Fruit fly (Drosophila melanogaster) whole organism, embryonic: ENCODE data around the gene Lcp65Ag3.

Experiments used
- Antp ChIP-seq: fragments of 200-800 bp; sonication (Bioruptor generic); optimal IDR thresholded peaks from 3 replicates; lab custom pipeline; 2016; ENCODE audit warnings: missing biosample characterization, missing genetic modification characterization
- CG10654 ChIP-seq: fragments of 200-800 bp; sonication (Bioruptor generic); optimal IDR thresholded peaks from 2 replicates; lab custom pipeline; 2016; ENCODE audit warnings: missing biosample characterization, missing genetic modification characterization
- CG11560 ChIP-seq: fragments of 200-800 bp; sonication (Bioruptor generic); IDR thresholded peaks from 3 replicates; pipeline ENCODE4 v1.3.6; 2022; ENCODE audit warnings: missing biosample characterization, missing genetic modification characterization
- CG12769 ChIP-seq: fragments of 200-800 bp; sonication (Bioruptor generic); optimal IDR thresholded peaks from 2 replicates; lab custom pipeline; 2019; ENCODE audit warnings: missing biosample characterization, mild to moderate bottlenecking, missing genetic modification characterization, moderate library complexity
- CG13424 ChIP-seq: fragments of 200-800 bp; sonication (Bioruptor generic); optimal IDR thresholded peaks from 2 replicates; lab custom pipeline; 2019; ENCODE audit warnings: missing biosample characterization, mild to moderate bottlenecking, missing genetic modification characterization, moderate library complexity
- CG14965 ChIP-seq: fragments of 200-800 bp; sonication (Bioruptor generic); optimal IDR thresholded peaks from 2 replicates; lab custom pipeline; 2016; ENCODE audit warnings: missing biosample characterization, missing genetic modification characterization, borderline replicate concordance
- CG1647 ChIP-seq: fragments of 200-800 bp; sonication (Bioruptor generic); optimal IDR thresholded peaks from 3 replicates; lab custom pipeline; 2016; ENCODE audit warnings: missing biosample characterization, missing genetic modification characterization
- CG18764 ChIP-seq: fragments of 200-800 bp; sonication (Bioruptor generic); optimal IDR thresholded peaks from 3 replicates; lab custom pipeline; 2016; ENCODE audit warnings: missing biosample characterization, missing genetic modification characterization
- CG2116 ChIP-seq: fragments of 200-800 bp; sonication (Bioruptor generic); optimal IDR thresholded peaks from 3 replicates; lab custom pipeline; 2018; ENCODE audit warnings: missing biosample characterization, mild to moderate bottlenecking, missing genetic modification characterization
- CG2202 ChIP-seq: fragments of 200-800 bp; sonication (Bioruptor generic); optimal IDR thresholded peaks from 2 replicates; lab custom pipeline; 2018; ENCODE audit warnings: missing biosample characterization, mild to moderate bottlenecking, missing genetic modification characterization
- CG2678 ChIP-seq: fragments of 200-800 bp; sonication (Bioruptor generic); optimal IDR thresholded peaks from 3 replicates; lab custom pipeline; 2019; ENCODE audit warnings: missing biosample characterization, mild to moderate bottlenecking, missing genetic modification characterization, moderate library complexity
- CG31365 ChIP-seq: fragments of 200-800 bp; sonication (Bioruptor generic); optimal IDR thresholded peaks from 2 replicates; lab custom pipeline; 2018; ENCODE audit warnings: missing biosample characterization, mild to moderate bottlenecking, missing genetic modification characterization
- CG32767 ChIP-seq: fragments of 200-800 bp; sonication (Bioruptor generic); IDR thresholded peaks from 2 replicates; pipeline ENCODE4 v1.3.6; 2022; ENCODE audit warnings: missing biosample characterization, missing genetic modification characterization
- CG33557 ChIP-seq: fragments of 200-800 bp; sonication (Bioruptor generic); optimal IDR thresholded peaks from 2 replicates; lab custom pipeline; 2019; ENCODE audit warnings: missing biosample characterization, mild to moderate bottlenecking, missing genetic modification characterization, moderate library complexity
- CG3838 ChIP-seq: fragments of 200-800 bp; sonication (Bioruptor generic); optimal IDR thresholded peaks from 3 replicates; lab custom pipeline; 2016; ENCODE audit warnings: missing biosample characterization, missing genetic modification characterization
- CG6683 ChIP-seq: fragments of 200-800 bp; sonication (Bioruptor generic); optimal IDR thresholded peaks from 2 replicates; lab custom pipeline; 2017; ENCODE audit warnings: missing biosample characterization, mild to moderate bottlenecking, missing genetic modification characterization, missing genetic modification reagents
- CG6765 ChIP-seq: fragments of 200-800 bp; sonication (Bioruptor generic); optimal IDR thresholded peaks from 3 replicates; lab custom pipeline; 2017; ENCODE audit warnings: missing biosample characterization, mild to moderate bottlenecking, missing genetic modification characterization
- CG7786 ChIP-seq: fragments of 200-800 bp; sonication (Bioruptor generic); optimal IDR thresholded peaks from 2 replicates; lab custom pipeline; 2016; ENCODE audit warnings: missing biosample characterization, missing genetic modification characterization
- CG8290 ChIP-seq, 3 experiments: fragments of 200-800 bp; sonication (Bioruptor generic); optimal IDR thresholded peaks; 2 replicates each; lab custom pipeline; 2016 to 2019; ENCODE audit warnings: missing biosample characterization in 3 of 3, missing genetic modification characterization in 3 of 3, mild to moderate bottlenecking in 2 of 3, moderate library complexity in 1 of 3
- CG9876 ChIP-seq: fragments of 200-800 bp; sonication (Bioruptor generic); optimal IDR thresholded peaks from 2 replicates; lab custom pipeline; 2016; ENCODE audit warnings: missing biosample characterization, missing genetic modification characterization
- CkIIα-i1 ChIP-seq: fragments of 200-800 bp; sonication (Bioruptor generic); IDR thresholded peaks from 2 replicates; pipeline ENCODE4 v1.3.6; 2022; ENCODE audit warnings: missing biosample characterization, missing genetic modification characterization
- CrebB ChIP-seq: fragments of 200-800 bp; sonication (Bioruptor generic); optimal IDR thresholded peaks from 3 replicates; lab custom pipeline; 2018; ENCODE audit warnings: missing biosample characterization, mild to moderate bottlenecking, missing genetic modification characterization
- Dip2 ChIP-seq: fragments of 200-800 bp; sonication (Bioruptor generic); IDR thresholded peaks from 2 replicates; pipeline ENCODE4 v1.3.6; 2022; ENCODE audit warnings: missing biosample characterization, missing genetic modification characterization
- ERR ChIP-seq: fragments of 200-800 bp; sonication (Bioruptor generic); optimal IDR thresholded peaks from 2 replicates; lab custom pipeline; 2016; ENCODE audit warnings: missing biosample characterization, missing genetic modification characterization
- Hr39 ChIP-seq: fragments of >200 bp; optimal IDR thresholded peaks from 2 replicates; lab custom pipeline; 2017
- Lhr ChIP-seq: fragments of 200-800 bp; sonication (Bioruptor generic); optimal IDR thresholded peaks from 3 replicates; lab custom pipeline; 2017; ENCODE audit warnings: mild to moderate bottlenecking, missing biosample characterization, missing genetic modification reagents, missing genetic modification characterization
- NC2β ChIP-seq: fragments of 200-800 bp; sonication (Bioruptor generic); optimal IDR thresholded peaks from 2 replicates; lab custom pipeline; 2016; ENCODE audit warnings: missing biosample characterization, missing genetic modification characterization
- Nf-YA ChIP-seq: fragments of 200-800 bp; sonication (Bioruptor generic); IDR thresholded peaks from 2 replicates; pipeline ENCODE4 v1.3.6; 2022; ENCODE audit warnings: missing biosample characterization, missing genetic modification characterization
- NfI ChIP-seq: fragments of 200-800 bp; sonication (Bioruptor generic); optimal IDR thresholded peaks from 3 replicates; lab custom pipeline; 2018; ENCODE audit warnings: missing biosample characterization, mild to moderate bottlenecking, missing genetic modification characterization, moderate library complexity
- Opbp ChIP-seq: fragments of 200-800 bp; sonication (Bioruptor generic); IDR thresholded peaks from 3 replicates; pipeline ENCODE4 v1.3.6; 2022; ENCODE audit warnings: missing biosample characterization, missing genetic modification characterization; ENCODE audit not compliant: partially characterized antibody
- Six4 ChIP-seq: fragments of 200-800 bp; sonication (Bioruptor generic); optimal IDR thresholded peaks from 2 replicates; lab custom pipeline; 2016; ENCODE audit warnings: missing biosample characterization, missing genetic modification characterization
- Xbp1 ChIP-seq: fragments of 200-800 bp; sonication (Bioruptor generic); optimal IDR thresholded peaks from 3 replicates; lab custom pipeline; 2016; ENCODE audit warnings: missing biosample characterization, mild to moderate bottlenecking, missing genetic modification characterization
- ara ChIP-seq: fragments of 200-800 bp; sonication (Bioruptor generic); IDR thresholded peaks from 2 replicates; pipeline ENCODE4 v1.3.6; 2022; ENCODE audit warnings: missing biosample characterization, missing genetic modification characterization
- ase ChIP-seq: fragments of 200-800 bp; sonication (Bioruptor generic); IDR thresholded peaks from 3 replicates; pipeline ENCODE4 v1.3.6; 2022; ENCODE audit warnings: missing biosample characterization, missing genetic modification characterization
- ash1 ChIP-seq: fragments of 200-800 bp; sonication (Bioruptor generic); optimal IDR thresholded peaks from 2 replicates; lab custom pipeline; 2018; ENCODE audit warnings: missing biosample characterization, mild to moderate bottlenecking, missing genetic modification characterization
- bigmax ChIP-seq: fragments of 200-800 bp; sonication (Bioruptor generic); optimal IDR thresholded peaks from 2 replicates; lab custom pipeline; 2018; ENCODE audit warnings: missing biosample characterization, mild to moderate bottlenecking, missing genetic modification characterization
- br ChIP-seq: fragments of >200 bp; optimal IDR thresholded peaks from 2 replicates; lab custom pipeline; 2017
- dpn ChIP-seq, 2 experiments: fragments of 200-800 bp; sonication (Bioruptor generic); optimal IDR thresholded peaks; 3 replicates each; lab custom pipeline; 2016; ENCODE audit warnings: missing biosample characterization in 2 of 2, missing genetic modification characterization in 2 of 2
- eve ChIP-seq, 2 experiments: fragments of >200 bp; optimal IDR thresholded peaks; 2 replicates each; lab custom pipeline; 2017; ENCODE audit warnings: missing biosample characterization in 2 of 2, missing genetic modification characterization in 2 of 2
- gem ChIP-seq: fragments of 200-800 bp; sonication (Bioruptor generic); optimal IDR thresholded peaks from 2 replicates; lab custom pipeline; 2019; ENCODE audit warnings: missing biosample characterization, mild to moderate bottlenecking, missing genetic modification characterization, moderate library complexity
- inv ChIP-seq: fragments of 200-800 bp; sonication (Bioruptor generic); IDR thresholded peaks from 2 replicates; pipeline ENCODE4 v1.3.6; 2022; ENCODE audit warnings: missing biosample characterization, missing genetic modification characterization; ENCODE audit not compliant: partially characterized antibody
- lilli ChIP-seq: fragments of 200-800 bp; sonication (Bioruptor generic); optimal IDR thresholded peaks from 3 replicates; lab custom pipeline; 2016; ENCODE audit warnings: missing biosample characterization, missing genetic modification characterization
- luna ChIP-seq: fragments of 200-800 bp; sonication (Bioruptor generic); optimal IDR thresholded peaks from 2 replicates; lab custom pipeline; 2016; ENCODE audit warnings: missing biosample characterization, missing genetic modification characterization
- pfk ChIP-seq: fragments of 200-800 bp; sonication (Bioruptor generic); optimal IDR thresholded peaks from 2 replicates; lab custom pipeline; 2018; ENCODE audit warnings: missing biosample characterization, mild to moderate bottlenecking, missing genetic modification characterization, moderate library complexity
- prd ChIP-seq, 3 experiments: fragments of >200 bp in 2 of 3; fragments of 200-800 bp in 1 of 3; sonication (Bioruptor generic) in 1 of 3; optimal IDR thresholded peaks in 2 of 3; IDR thresholded peaks in 1 of 3; 2 replicates in 2 of 3; 3 replicates in 1 of 3; pipeline versions ENCODE4 v1.3.6 to Lab custom; 2017 to 2022; ENCODE audit warnings: missing biosample characterization in 1 of 3, missing genetic modification characterization in 1 of 3
- sd ChIP-seq: fragments of 200-800 bp; sonication (Bioruptor generic); optimal IDR thresholded peaks from 3 replicates; lab custom pipeline; 2018; ENCODE audit warnings: missing biosample characterization, mild to moderate bottlenecking, missing genetic modification characterization, moderate library complexity
- shn ChIP-seq: fragments of 200-800 bp; sonication (Bioruptor generic); optimal IDR thresholded peaks from 3 replicates; lab custom pipeline; 2016; ENCODE audit warnings: missing biosample characterization, missing genetic modification characterization
- sisA ChIP-seq: fragments of 200-800 bp; sonication (Bioruptor generic); IDR thresholded peaks from 2 replicates; pipeline ENCODE4 v1.3.6; 2022; ENCODE audit warnings: missing biosample characterization, missing genetic modification characterization
- toy ChIP-seq: fragments of 200-800 bp; sonication (Bioruptor generic); IDR thresholded peaks from 2 replicates; pipeline ENCODE4 v1.3.6; 2022; ENCODE audit warnings: missing biosample characterization, missing genetic modification characterization
- unpg ChIP-seq: fragments of 200-800 bp; sonication (Bioruptor generic); optimal IDR thresholded peaks from 3 replicates; lab custom pipeline; 2018; ENCODE audit warnings: missing biosample characterization, mild to moderate bottlenecking, missing genetic modification characterization, moderate library complexity
- vvl ChIP-seq: fragments of 200-800 bp; sonication (Bioruptor generic); IDR thresholded peaks from 2 replicates; pipeline ENCODE4 v1.3.6; 2022; ENCODE audit warnings: missing biosample characterization, missing genetic modification characterization
- zfh1 ChIP-seq: fragments of 200-800 bp; sonication (Bioruptor generic); IDR thresholded peaks from 3 replicates; pipeline ENCODE4 v1.3.6; 2022; ENCODE audit warnings: missing biosample characterization, missing genetic modification characterization

Gene Lcp65Ag3

dm6 chr3L:6085988-6086387 lies 44.8 kb downstream of the Lcp65Ag3 start (continued):
- TF ChIP-seq toy (no peak), bigmax (GFP tag; lab: Kevin White, UChicago) (no peak), CG6765 (GFP tag; lab: Kevin White, UChicago) (no peak), CG32767 (GFP tag; lab: Robert Waterston, UW) (no peak), CG10654 (GFP tag; lab: Kevin White, UChicago) (no peak), gem (tag; lab: Kevin White, UChicago) (peak; percentile 70), shn (GFP tag; lab: Kevin White, UChicago) (no peak), Six4 (no peak), eve (GFP tag; optimal IDR thresholded peaks at IDR 0.05; lab: Kevin White, UChicago) (no peak), CG9876 (no peak), ash1 (GFP tag; lab: Kevin White, UChicago) (no peak), br (lab: Kevin White, UChicago) (no peak), CrebB (tag; lab: Kevin White, UChicago) (no peak), NC2β (GFP tag; lab: Kevin White, UChicago) (no peak), CG8290 (GFP tag; optimal IDR thresholded peaks at IDR 0.05; lab: Kevin White, UChicago) (no peak), CG8290 (tag; optimal IDR thresholded peaks at IDR 0.05; lab: Kevin White, UChicago) (peak in 1 of 2 experiments; percentile 5), sisA (GFP tag; lab: Robert Waterston, UW) (no peak), luna (GFP tag; lab: Kevin White, UChicago) (no peak), Xbp1 (peak; percentile 36), dpn (GFP tag; optimal IDR thresholded peaks at IDR 0.05; lab: Kevin White, UChicago) (peak; percentile 27 to 48), CG7786 (peak; percentile 14), Dip2 (GFP tag; lab: Robert Waterston, UW) (no peak), sd (no peak), CG2678 (peak; percentile 50), CG14965 (GFP tag; lab: Kevin White, UChicago) (no peak), Lhr (GFP tag; lab: Kevin White, UChicago) (no peak), zfh1 (GFP tag; lab: Robert Waterston, UW) (no peak), CG2116 (GFP tag; lab: Kevin White, UChicago) (no peak), CG12769 (tag; lab: Kevin White, UChicago) (no peak), CG1647 (GFP tag; lab: Kevin White, UChicago) (no peak), CG33557 (GFP tag; lab: Kevin White, UChicago) (no peak), CG6683 (no peak), Hr39 (lab: Kevin White, UChicago) (no peak), pfk (GFP tag; lab: Kevin White, UChicago) (no peak), Opbp (GFP tag; lab: Robert Waterston, UW) (no peak), CG31365 (tag; lab: Kevin White, UChicago) (no peak), unpg (GFP tag; lab: Kevin White, UChicago) (peak; percentile 65), CkIIα-i1 (no peak), CG11560 (tag; lab: Robert Waterston, UW) (no peak), vvl (no peak), CG18764 (no peak), Antp (GFP tag; lab: Kevin White, UChicago) (peak; percentile 7), ase (no peak), CG13424 (peak; percentile 46), ERR (no peak), ara (GFP tag; lab: Robert Waterston, UW) (no peak), lilli (GFP tag; lab: Kevin White, UChicago) (peak; percentile 40), inv (no peak), Nf-YA (GFP tag; lab: Robert Waterston, UW) (no peak), prd (optimal IDR thresholded peaks at IDR 0.05; lab: Kevin White, UChicago) (no peak), prd (GFP tag; IDR thresholded peaks at IDR 0.05; lab: Robert Waterston, UW) (peak; percentile 45; the same call in 1 of the 3 replicates), CG3838 (GFP tag; lab: Kevin White, UChicago) (no peak), CG2202 (tag; lab: Kevin White, UChicago) (no peak), NfI (GFP tag; lab: Kevin White, UChicago) (peak; percentile 39)
